Fruit fly (Drosophila melanogaster) whole organism, embryonic: Measurements from ENCODE around the gene spg.

Experiments
- Antp ChIP-seq: fragments of 200-800 bp; sonication (Bioruptor generic); optimal IDR thresholded peaks from 3 replicates; lab custom pipeline; 2016; ENCODE audit warnings: missing biosample characterization, missing genetic modification characterization
- CG11560 ChIP-seq: fragments of 200-800 bp; sonication (Bioruptor generic); IDR thresholded peaks from 3 replicates; pipeline ENCODE4 v1.3.6; 2022; ENCODE audit warnings: missing biosample characterization, missing genetic modification characterization
- CG18011 ChIP-seq: fragments of 200-800 bp; sonication (Bioruptor generic); optimal IDR thresholded peaks from 2 replicates; lab custom pipeline; 2017; ENCODE audit warnings: missing biosample characterization, missing genetic modification characterization, mild to moderate bottlenecking, moderate library complexity, missing genotype
- CG4617 ChIP-seq: fragments of 200-800 bp; sonication (Bioruptor generic); optimal IDR thresholded peaks from 3 replicates; lab custom pipeline; 2016; ENCODE audit warnings: missing biosample characterization, missing genetic modification characterization, borderline replicate concordance
- Deaf1 ChIP-seq: fragments of 200-800 bp; optimal IDR thresholded peaks from 3 replicates; lab custom pipeline; 2019; ENCODE audit warnings: missing biosample characterization, mild to moderate bottlenecking, missing genetic modification characterization, moderate library complexity
- Eip74EF ChIP-seq, 2 experiments: fragments of 200-800 bp in 1 of 2; fragments of >200 bp in 1 of 2; sonication (Bioruptor generic) in 1 of 2; optimal IDR thresholded peaks; 2 replicates each; lab custom pipeline; 2017 to 2019; ENCODE audit warnings: missing biosample characterization in 2 of 2, missing genetic modification characterization in 2 of 2, mild to moderate bottlenecking in 1 of 2, moderate library complexity in 1 of 2
- Hr39 ChIP-seq: fragments of >200 bp; optimal IDR thresholded peaks from 2 replicates; lab custom pipeline; 2017
- Mrtf ChIP-seq: fragments of 200-800 bp; sonication (Bioruptor generic); IDR thresholded peaks from 3 replicates; pipeline ENCODE4 v1.3.6; 2022; ENCODE audit warnings: missing biosample characterization, missing genetic modification characterization
- croc ChIP-seq: fragments of 200-800 bp; sonication (Bioruptor generic); conservative IDR thresholded peaks from 3 replicates; pipeline ENCODE4 v1.3.6; 2022; ENCODE audit warnings: missing biosample characterization, missing genetic modification characterization
- pfk ChIP-seq: fragments of 200-800 bp; sonication (Bioruptor generic); optimal IDR thresholded peaks from 2 replicates; lab custom pipeline; 2018; ENCODE audit warnings: missing biosample characterization, mild to moderate bottlenecking, missing genetic modification characterization, moderate library complexity
- sr ChIP-seq: fragments of 200-800 bp; sonication (Bioruptor generic); IDR thresholded peaks from 3 replicates; pipeline ENCODE4 v1.3.6; 2022; ENCODE audit warnings: missing biosample characterization, missing genetic modification characterization

DNA sequence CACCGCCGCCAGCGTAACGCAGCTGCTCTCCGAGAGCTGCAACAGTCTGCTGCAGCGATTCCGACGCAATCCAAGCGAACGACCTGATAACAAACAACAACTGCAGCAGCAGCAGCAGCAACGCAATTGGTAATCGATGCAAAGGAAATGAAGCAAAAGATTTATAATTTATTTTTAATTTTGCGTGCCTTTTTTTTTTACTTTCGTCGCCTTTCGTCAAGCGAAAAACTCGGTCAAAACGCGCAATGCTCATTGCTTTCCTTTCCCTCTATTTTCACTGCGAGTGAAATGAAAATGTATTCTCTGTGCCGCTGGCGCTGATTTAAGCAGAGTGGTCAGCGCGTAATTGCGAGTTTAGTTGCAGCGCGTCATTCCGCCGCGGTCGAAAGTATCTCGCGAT, 68.0 kb downstream of the spg start:
- TF ChIP-seq CG18011 (GFP tag; lab: Kevin White, UChicago) (no peak), croc (no peak), sr (GFP tag; lab: Robert Waterston, UW) (no peak), Mrtf (GFP tag; lab: Robert Waterston, UW) (no peak), CG11560 (tag; lab: Robert Waterston, UW) (no peak), Antp (GFP tag; lab: Kevin White, UChicago) (no peak), CG4617 (GFP tag; lab: Kevin White, UChicago) (no peak), pfk (no peak), Deaf1 (tag; lab: Kevin White, UChicago) (no peak), Eip74EF (GFP tag; optimal IDR thresholded peaks at IDR 0.05; lab: Kevin White, UChicago) (no peak), Hr39 (lab: Kevin White, UChicago) (no peak)
